Fruit fly (Drosophila melanogaster) whole organism, wandering third instar larva: ENCODE data around the gene CG32115.

Experiments used
- Abd-B ChIP-seq: fragments of >200 bp; optimal IDR thresholded peaks from 2 replicates; lab custom pipeline; 2017; ENCODE audit warnings: missing biosample characterization, missing genetic modification characterization
- CG32264 ChIP-seq: fragments of 200-800 bp; sonication (Bioruptor generic); optimal IDR thresholded peaks from 2 replicates; lab custom pipeline; 2016; ENCODE audit warnings: missing biosample characterization, missing genetic modification characterization
- CG9705 ChIP-seq: fragments of 200-800 bp; sonication (Bioruptor generic); optimal IDR thresholded peaks from 2 replicates; lab custom pipeline; 2018; ENCODE audit warnings: missing biosample characterization, mild to moderate bottlenecking, missing genetic modification characterization
- CrebA ChIP-seq: fragments of 200-800 bp; sonication (Bioruptor generic); optimal IDR thresholded peaks from 2 replicates; lab custom pipeline; 2016; ENCODE audit warnings: missing biosample characterization, mild to moderate bottlenecking, missing genetic modification characterization, borderline replicate concordance
- Dfd ChIP-seq: fragments of >200 bp; optimal IDR thresholded peaks from 2 replicates; lab custom pipeline; 2017; ENCODE audit warnings: missing biosample characterization, missing genetic modification characterization
- Dif ChIP-seq: fragments of 200-275, 200-300 bp; sonication (Bioruptor generic); optimal IDR thresholded peaks from 2 replicates; lab custom pipeline; 2018; ENCODE audit warnings: missing biosample characterization, missing genetic modification characterization; ENCODE audit not compliant: partially characterized antibody
- GATAd ChIP-seq: sonication (Bioruptor generic); optimal IDR thresholded peaks from 2 replicates; lab custom pipeline; 2016; ENCODE audit warnings: missing biosample characterization, missing genetic modification characterization
- HLH106 ChIP-seq: fragments of 200-800 bp; optimal IDR thresholded peaks from 3 replicates; lab custom pipeline; 2019; ENCODE audit warnings: missing biosample characterization, mild to moderate bottlenecking, missing genetic modification characterization, moderate library complexity
- Hr78 ChIP-seq: fragments of >200 bp; optimal IDR thresholded peaks from 2 replicates; lab custom pipeline; 2017; ENCODE audit warnings: missing biosample characterization, missing genetic modification characterization
- Hr83 ChIP-seq: fragments of 200-300 bp; sonication (Bioruptor generic); optimal IDR thresholded peaks from 2 replicates; lab custom pipeline; 2016; ENCODE audit warnings: missing biosample characterization, mild to moderate bottlenecking, missing genetic modification characterization, moderate library complexity; ENCODE audit not compliant: poor library complexity, severe bottlenecking
- Jra ChIP-seq: sonication (Bioruptor generic); optimal IDR thresholded peaks from 2 replicates; lab custom pipeline; 2016; ENCODE audit warnings: missing biosample characterization, missing genetic modification characterization
- Mio ChIP-seq: sonication (Bioruptor generic); optimal IDR thresholded peaks from 2 replicates; lab custom pipeline; 2016; ENCODE audit warnings: missing biosample characterization, missing genetic modification characterization
- Myc ChIP-seq: fragments of >200 bp; optimal IDR thresholded peaks from 2 replicates; lab custom pipeline; 2017
- N ChIP-seq: fragments of >200 bp; optimal IDR thresholded peaks from 2 replicates; lab custom pipeline; 2018; ENCODE audit warnings: missing biosample characterization, missing external identifiers, missing genetic modification characterization
- OdsH ChIP-seq: fragments of 200-800 bp; sonication (Bioruptor generic); optimal IDR thresholded peaks from 2 replicates; lab custom pipeline; 2016; ENCODE audit warnings: missing biosample characterization, mild to moderate bottlenecking, missing genetic modification characterization
- Rel ChIP-seq, 2 experiments: fragments of 200-800 bp; sonication (Bioruptor generic) in 1 of 2; optimal IDR thresholded peaks; 2 replicates in 1 of 2; 3 replicates in 1 of 2; lab custom pipeline; 2016 to 2019; ENCODE audit warnings: mild to moderate bottlenecking in 2 of 2, missing biosample characterization in 2 of 2, missing genetic modification characterization in 2 of 2, moderate library complexity in 1 of 2
- Sp1 ChIP-seq: fragments of 200-800 bp; sonication (Bioruptor generic); optimal IDR thresholded peaks from 3 replicates; lab custom pipeline; 2019; ENCODE audit warnings: missing biosample characterization, mild to moderate bottlenecking, missing genetic modification characterization, moderate library complexity
- Vsx2 ChIP-seq: fragments of 200-300, 225-300 bp; sonication (Bioruptor generic); optimal IDR thresholded peaks from 2 replicates; lab custom pipeline; 2018; ENCODE audit warnings: missing biosample characterization, missing genetic modification characterization; ENCODE audit not compliant: partially characterized antibody
- br ChIP-seq: fragments of 200-800 bp; sonication (Bioruptor generic); optimal IDR thresholded peaks from 2 replicates; lab custom pipeline; 2016; ENCODE audit warnings: missing biosample characterization, missing genetic modification characterization
- brk ChIP-seq: fragments of 200-800 bp; sonication (Bioruptor generic); optimal IDR thresholded peaks from 2 replicates; lab custom pipeline; 2016; ENCODE audit warnings: missing biosample characterization, mild to moderate bottlenecking, missing genetic modification characterization
- dl ChIP-seq, 2 experiments: fragments of 175-275, 200-275 bp in 1 of 2; fragments of 200-275 bp in 1 of 2; sonication (Bioruptor generic); optimal IDR thresholded peaks; lab custom pipeline; 2018; ENCODE audit warnings: mild to moderate bottlenecking in 2 of 2, missing biosample characterization in 2 of 2, missing genetic modification characterization in 2 of 2, moderate library complexity in 2 of 2; ENCODE audit not compliant: partially characterized antibody in 2 of 2, insufficient read depth in 1 of 2
- dmrt93B ChIP-seq: fragments of 200-800 bp; sonication (Bioruptor generic); optimal IDR thresholded peaks from 2 replicates; lab custom pipeline; 2018; ENCODE audit warnings: missing biosample characterization, mild to moderate bottlenecking, missing genetic modification characterization
- dsf ChIP-seq: sonication (Bioruptor generic); optimal IDR thresholded peaks from 2 replicates; lab custom pipeline; 2016; ENCODE audit warnings: missing biosample characterization, missing genetic modification characterization, borderline replicate concordance
- ey ChIP-seq: fragments of 200-800 bp; sonication (Bioruptor generic); optimal IDR thresholded peaks from 2 replicates; lab custom pipeline; 2016; ENCODE audit warnings: missing biosample characterization, missing genetic modification characterization
- foxo ChIP-seq, 2 experiments: fragments of 200-800 bp; sonication (Bioruptor generic); optimal IDR thresholded peaks; 2 replicates in 1 of 2; 3 replicates in 1 of 2; lab custom pipeline; 2016 to 2017; ENCODE audit warnings: missing biosample characterization in 2 of 2, missing genetic modification characterization in 2 of 2
- fru ChIP-seq: fragments of 200-800 bp; sonication (Bioruptor generic); optimal IDR thresholded peaks from 3 replicates; lab custom pipeline; 2016; ENCODE audit warnings: missing biosample characterization, mild to moderate bottlenecking, missing genetic modification characterization
- h ChIP-seq: fragments of 200-800 bp; sonication (Bioruptor generic); optimal IDR thresholded peaks from 3 replicates; lab custom pipeline; 2016; ENCODE audit warnings: missing biosample characterization, mild to moderate bottlenecking, missing genetic modification characterization
- jim ChIP-seq: fragments of 175-275, 200-325 bp; sonication (Bioruptor generic); optimal IDR thresholded peaks from 2 replicates; lab custom pipeline; 2016; ENCODE audit warnings: missing biosample characterization, mild to moderate bottlenecking, missing genetic modification characterization
- pan ChIP-seq: fragments of >200 bp; optimal IDR thresholded peaks from 2 replicates; lab custom pipeline; 2017
- rgr ChIP-seq: fragments of 200-800 bp; sonication (Bioruptor generic); optimal IDR thresholded peaks from 3 replicates; lab custom pipeline; 2016; ENCODE audit warnings: missing biosample characterization, mild to moderate bottlenecking, missing genetic modification characterization
- sage ChIP-seq: fragments of 200-800 bp; sonication (Bioruptor generic); optimal IDR thresholded peaks from 2 replicates; lab custom pipeline; 2016; ENCODE audit warnings: missing biosample characterization, mild to moderate bottlenecking, missing genetic modification characterization
- sv ChIP-seq: fragments of 200-800 bp; sonication (Bioruptor generic); optimal IDR thresholded peaks from 3 replicates; lab custom pipeline; 2016; ENCODE audit warnings: missing biosample characterization, missing genetic modification characterization
- tai ChIP-seq: sonication (Bioruptor generic); optimal IDR thresholded peaks from 2 replicates; lab custom pipeline; 2016; ENCODE audit warnings: missing biosample characterization, missing genetic modification characterization
- usp ChIP-seq: fragments of >200 bp; optimal IDR thresholded peaks from 2 replicates; lab custom pipeline; 2017; ENCODE audit warnings: missing biosample characterization, missing genetic modification characterization
- woc ChIP-seq: sonication (Bioruptor generic); optimal IDR thresholded peaks from 2 replicates; lab custom pipeline; 2016; ENCODE audit warnings: missing biosample characterization, mild to moderate bottlenecking, missing genetic modification characterization

CG32115 gene

dm6 chr3L:12903611-12904010, 9.8 kb downstream of the CG32115 start, which contains the start of gene CG32117:
Gene CG32117, minus strand, starts transcription at chr3L:12903711.
- TF ChIP-seq Mio (GFP tag; lab: Kevin White, UChicago) (no peak), sv (no peak), woc (GFP tag; lab: Kevin White, UChicago) (no peak), ey (GFP tag; lab: Kevin White, UChicago) (no peak), HLH106 (tag; lab: Kevin White, UChicago) (no peak)
- TF ChIP-seq, all 38 proteins: peak for 0

dm6 chr3L:12902579-12903228, 10.7 kb downstream of the CG32115 start, which contains the start of gene CG12520:
Gene CG12520, minus strand, starts transcription at chr3L:12902737.
- TF ChIP-seq brk (peak; percentile 14), sv (no peak), usp (GFP tag; lab: Kevin White, UChicago) (no peak), dl (GFP tag; optimal IDR thresholded peaks at IDR 0.05; lab: Kevin White, UChicago; ENCODE audit: insufficient read depth in 1 of 2, partially characterized antibody in 2 of 2) (no peak), dsf (no peak), foxo (GFP tag; optimal IDR thresholded peaks at IDR 0.05; lab: Kevin White, UChicago) (no peak), woc (GFP tag; lab: Kevin White, UChicago) (no peak), Myc (lab: Kevin White, UChicago) (peak; percentile 40), CrebA (GFP tag; lab: Kevin White, UChicago) (no peak)
- TF ChIP-seq, all 38 proteins: peak for 2

DNA sequence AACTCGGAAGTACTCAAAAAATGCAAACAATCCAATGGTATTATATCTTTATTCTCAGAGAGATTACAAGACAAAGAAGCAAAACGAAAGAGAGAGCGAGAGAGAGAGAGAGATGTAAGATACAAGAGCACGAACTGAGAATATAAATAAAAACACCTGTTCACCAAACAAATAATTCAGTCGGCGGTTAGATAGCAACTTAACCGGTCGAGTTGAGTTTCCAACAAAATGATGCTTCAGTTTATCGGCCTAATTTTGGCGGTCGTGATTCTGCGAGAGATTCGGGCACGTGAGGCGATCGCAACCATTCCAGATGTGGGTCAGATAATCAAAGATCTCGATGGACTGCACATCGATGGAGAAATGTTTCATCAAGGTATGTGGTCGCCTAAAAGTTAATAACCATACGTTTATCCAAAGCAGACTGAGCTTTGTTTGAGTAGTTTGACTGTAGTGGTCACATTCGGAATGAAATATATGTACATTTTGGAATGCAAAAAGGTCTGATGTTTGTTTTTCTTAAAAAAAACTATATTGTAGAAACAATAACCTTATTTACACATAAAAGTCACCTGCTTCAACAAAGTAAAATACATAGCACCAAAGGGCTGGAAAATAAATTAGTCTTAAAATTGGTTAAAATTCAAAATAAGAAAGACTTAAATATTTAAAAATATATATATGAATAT, 20.8 kb downstream of the CG32115 start, which contains the start of gene CG14118:
CG14118 (plus strand) TSS at position 174 of the 689 bp plus-strand sequence.
- no peak for TF ChIP-seq GATAd
- TF ChIP-seq ey (GFP tag; lab: Kevin White, UChicago): no peak
- TF ChIP-seq dmrt93B (GFP tag; lab: Kevin White, UChicago): no peak
- TF ChIP-seq tai: no peak
- TF ChIP-seq CrebA (GFP tag; lab: Kevin White, UChicago): no peak
- no peak for TF ChIP-seq Sp1
- TF ChIP-seq usp (GFP tag; lab: Kevin White, UChicago): no peak
- no peak for TF ChIP-seq Abd-B (GFP tag; lab: Kevin White, UChicago)
- TF ChIP-seq Vsx2 (GFP tag; lab: Kevin White, UChicago): no peak
- TF ChIP-seq N (GFP tag; lab: Kevin White, UChicago): no peak

DNA sequence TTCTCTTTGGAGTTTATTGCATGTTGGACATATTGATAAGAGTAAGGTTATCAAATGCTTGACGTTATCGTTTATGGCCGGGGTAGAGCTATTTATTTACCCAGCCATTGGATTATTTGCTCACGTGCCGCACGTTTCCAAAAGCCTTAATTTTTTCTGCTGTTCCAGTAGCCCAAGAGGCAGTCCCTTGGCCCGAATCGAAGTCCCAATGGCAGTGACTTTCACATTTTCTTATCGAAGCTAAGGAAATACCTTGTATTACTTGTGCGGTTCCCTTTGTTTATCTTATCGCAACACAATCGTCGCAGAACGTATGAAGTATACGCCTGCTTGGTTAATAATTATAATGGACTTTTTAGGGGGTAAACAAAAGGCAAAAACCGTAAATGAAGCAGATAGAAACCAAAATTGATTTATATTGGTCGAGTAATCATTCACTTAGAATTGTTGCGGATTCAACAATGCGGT, 24.1 kb downstream of the CG32115 start, which contains the start of gene CG43894:
CG43894 (plus strand) TSS at position 418 of the 468 bp plus-strand sequence.
- no peak for TF ChIP-seq usp (GFP tag; lab: Kevin White, UChicago)
- TF ChIP-seq fru: peak; percentile 56
- no peak for TF ChIP-seq tai
- TF ChIP-seq dsf: no peak
- no peak for TF ChIP-seq Dif
- TF ChIP-seq CG32264 (GFP tag; lab: Kevin White, UChicago): no peak
- no peak for TF ChIP-seq Hr78 (GFP tag; lab: Kevin White, UChicago)
- TF ChIP-seq pan: no peak
- TF ChIP-seq rgr (GFP tag; lab: Kevin White, UChicago): no peak
- peak; percentile 44 for TF ChIP-seq h (GFP tag; lab: Kevin White, UChicago)
- no peak for TF ChIP-seq ey (GFP tag; lab: Kevin White, UChicago)
- TF ChIP-seq Rel (GFP tag; optimal IDR thresholded peaks at IDR 0.05; lab: Kevin White, UChicago): peak; percentile 28
- TF ChIP-seq Rel (tag; optimal IDR thresholded peaks at IDR 0.05; lab: Kevin White, UChicago): peak; percentile 60
- TF ChIP-seq CrebA (GFP tag; lab: Kevin White, UChicago): peak; percentile 67
- no peak for TF ChIP-seq Mio (GFP tag; lab: Kevin White, UChicago)

DNA sequence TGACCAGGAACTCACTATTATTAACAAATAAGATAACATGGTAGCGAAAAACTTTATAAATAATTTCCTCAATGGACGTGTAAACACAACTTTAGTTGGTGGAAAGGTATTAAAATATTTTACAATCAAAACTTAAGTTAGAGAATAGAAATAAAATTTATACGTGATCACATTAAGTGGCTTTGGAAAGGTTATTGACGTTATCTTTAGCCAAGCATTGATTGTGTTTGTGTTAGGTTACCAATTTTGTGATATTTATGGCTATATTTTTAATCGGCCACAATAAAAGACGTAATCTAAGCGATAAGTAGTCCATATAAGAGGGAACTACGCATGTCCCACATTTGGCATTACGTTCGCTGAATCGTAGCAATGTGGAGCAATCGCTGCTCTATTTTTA, 28.8 kb downstream of the CG32115 start, which contains the start of gene CG14120:
CG14120 (plus strand) TSS at position 360 of the 400 bp plus-strand sequence.
- TF ChIP-seq fru: no peak
- TF ChIP-seq dmrt93B (GFP tag; lab: Kevin White, UChicago): no peak
- TF ChIP-seq CG9705 (GFP tag; lab: Kevin White, UChicago): no peak
- no peak for TF ChIP-seq Myc (lab: Kevin White, UChicago)
- no peak for TF ChIP-seq jim (GFP tag; lab: Kevin White, UChicago)
- TF ChIP-seq sage (GFP tag; lab: Kevin White, UChicago): no peak
- TF ChIP-seq OdsH (GFP tag; lab: Kevin White, UChicago): no peak
- TF ChIP-seq Mio (GFP tag; lab: Kevin White, UChicago): no peak
- TF ChIP-seq brk: no peak
- TF ChIP-seq CG32264 (GFP tag; lab: Kevin White, UChicago): no peak
- no peak for TF ChIP-seq pan
- TF ChIP-seq woc (GFP tag; lab: Kevin White, UChicago): no peak
- TF ChIP-seq br (GFP tag; lab: Kevin White, UChicago): no peak
- TF ChIP-seq ey (GFP tag; lab: Kevin White, UChicago): no peak
- TF ChIP-seq usp (GFP tag; lab: Kevin White, UChicago): no peak
- no peak for TF ChIP-seq Hr83
- TF ChIP-seq Jra (GFP tag; lab: Kevin White, UChicago): no peak
- TF ChIP-seq Dfd: no peak
- TF ChIP-seq Hr78 (GFP tag; lab: Kevin White, UChicago): no peak
